Fruit fly (Drosophila melanogaster) whole organism, wandering third instar larva: ENCODE measurements around the gene CG4968.

Experiments used
- Abd-B ChIP-seq: fragments of >200 bp; optimal IDR thresholded peaks from 2 replicates; lab custom pipeline; 2017; ENCODE audit warnings: missing biosample characterization, missing genetic modification characterization
- CG32264 ChIP-seq: fragments of 200-800 bp; sonication (Bioruptor generic); optimal IDR thresholded peaks from 2 replicates; lab custom pipeline; 2016; ENCODE audit warnings: missing biosample characterization, missing genetic modification characterization
- CG9705 ChIP-seq: fragments of 200-800 bp; sonication (Bioruptor generic); optimal IDR thresholded peaks from 2 replicates; lab custom pipeline; 2018; ENCODE audit warnings: missing biosample characterization, mild to moderate bottlenecking, missing genetic modification characterization
- CrebA ChIP-seq: fragments of 200-800 bp; sonication (Bioruptor generic); optimal IDR thresholded peaks from 2 replicates; lab custom pipeline; 2016; ENCODE audit warnings: missing biosample characterization, mild to moderate bottlenecking, missing genetic modification characterization, borderline replicate concordance
- Dfd ChIP-seq: fragments of >200 bp; optimal IDR thresholded peaks from 2 replicates; lab custom pipeline; 2017; ENCODE audit warnings: missing biosample characterization, missing genetic modification characterization
- Dif ChIP-seq: fragments of 200-275, 200-300 bp; sonication (Bioruptor generic); optimal IDR thresholded peaks from 2 replicates; lab custom pipeline; 2018; ENCODE audit warnings: missing biosample characterization, missing genetic modification characterization; ENCODE audit not compliant: partially characterized antibody
- GATAd ChIP-seq: sonication (Bioruptor generic); optimal IDR thresholded peaks from 2 replicates; lab custom pipeline; 2016; ENCODE audit warnings: missing biosample characterization, missing genetic modification characterization
- HLH106 ChIP-seq: fragments of 200-800 bp; optimal IDR thresholded peaks from 3 replicates; lab custom pipeline; 2019; ENCODE audit warnings: missing biosample characterization, mild to moderate bottlenecking, missing genetic modification characterization, moderate library complexity
- Hnf4 ChIP-seq: fragments of 200-800 bp; sonication (Bioruptor generic); optimal IDR thresholded peaks from 2 replicates; lab custom pipeline; 2016; ENCODE audit warnings: missing biosample characterization, mild to moderate bottlenecking, missing genetic modification characterization
- Hr78 ChIP-seq: fragments of >200 bp; optimal IDR thresholded peaks from 2 replicates; lab custom pipeline; 2017; ENCODE audit warnings: missing biosample characterization, missing genetic modification characterization
- Jra ChIP-seq: sonication (Bioruptor generic); optimal IDR thresholded peaks from 2 replicates; lab custom pipeline; 2016; ENCODE audit warnings: missing biosample characterization, missing genetic modification characterization
- Myc ChIP-seq: fragments of >200 bp; optimal IDR thresholded peaks from 2 replicates; lab custom pipeline; 2017
- N ChIP-seq: fragments of >200 bp; optimal IDR thresholded peaks from 2 replicates; lab custom pipeline; 2018; ENCODE audit warnings: missing biosample characterization, missing external identifiers, missing genetic modification characterization
- OdsH ChIP-seq: fragments of 200-800 bp; sonication (Bioruptor generic); optimal IDR thresholded peaks from 2 replicates; lab custom pipeline; 2016; ENCODE audit warnings: missing biosample characterization, mild to moderate bottlenecking, missing genetic modification characterization
- Rel ChIP-seq, 2 experiments: fragments of 200-800 bp; sonication (Bioruptor generic) in 1 of 2; optimal IDR thresholded peaks; 2 replicates in 1 of 2; 3 replicates in 1 of 2; lab custom pipeline; 2016 to 2019; ENCODE audit warnings: mild to moderate bottlenecking in 2 of 2, missing biosample characterization in 2 of 2, missing genetic modification characterization in 2 of 2, moderate library complexity in 1 of 2
- Sp1 ChIP-seq: fragments of 200-800 bp; sonication (Bioruptor generic); optimal IDR thresholded peaks from 3 replicates; lab custom pipeline; 2019; ENCODE audit warnings: missing biosample characterization, mild to moderate bottlenecking, missing genetic modification characterization, moderate library complexity
- Vsx2 ChIP-seq: fragments of 200-300, 225-300 bp; sonication (Bioruptor generic); optimal IDR thresholded peaks from 2 replicates; lab custom pipeline; 2018; ENCODE audit warnings: missing biosample characterization, missing genetic modification characterization; ENCODE audit not compliant: partially characterized antibody
- brk ChIP-seq: fragments of 200-800 bp; sonication (Bioruptor generic); optimal IDR thresholded peaks from 2 replicates; lab custom pipeline; 2016; ENCODE audit warnings: missing biosample characterization, mild to moderate bottlenecking, missing genetic modification characterization
- ey ChIP-seq: fragments of 200-800 bp; sonication (Bioruptor generic); optimal IDR thresholded peaks from 2 replicates; lab custom pipeline; 2016; ENCODE audit warnings: missing biosample characterization, missing genetic modification characterization
- foxo ChIP-seq, 2 experiments: fragments of 200-800 bp; sonication (Bioruptor generic); optimal IDR thresholded peaks; 2 replicates in 1 of 2; 3 replicates in 1 of 2; lab custom pipeline; 2016 to 2017; ENCODE audit warnings: missing biosample characterization in 2 of 2, missing genetic modification characterization in 2 of 2
- h ChIP-seq: fragments of 200-800 bp; sonication (Bioruptor generic); optimal IDR thresholded peaks from 3 replicates; lab custom pipeline; 2016; ENCODE audit warnings: missing biosample characterization, mild to moderate bottlenecking, missing genetic modification characterization
- lola ChIP-seq: fragments of >200 bp; optimal IDR thresholded peaks from 2 replicates; lab custom pipeline; 2017; ENCODE audit warnings: missing biosample characterization, missing genetic modification characterization
- psq ChIP-seq: fragments of 200-800 bp; sonication (Bioruptor generic); optimal IDR thresholded peaks from 3 replicates; lab custom pipeline; 2017; ENCODE audit warnings: missing biosample characterization, mild to moderate bottlenecking, missing genetic modification characterization, moderate library complexity
- rgr ChIP-seq: fragments of 200-800 bp; sonication (Bioruptor generic); optimal IDR thresholded peaks from 3 replicates; lab custom pipeline; 2016; ENCODE audit warnings: missing biosample characterization, mild to moderate bottlenecking, missing genetic modification characterization
- sage ChIP-seq: fragments of 200-800 bp; sonication (Bioruptor generic); optimal IDR thresholded peaks from 2 replicates; lab custom pipeline; 2016; ENCODE audit warnings: missing biosample characterization, mild to moderate bottlenecking, missing genetic modification characterization
- tai ChIP-seq: sonication (Bioruptor generic); optimal IDR thresholded peaks from 2 replicates; lab custom pipeline; 2016; ENCODE audit warnings: missing biosample characterization, missing genetic modification characterization
- usp ChIP-seq: fragments of >200 bp; optimal IDR thresholded peaks from 2 replicates; lab custom pipeline; 2017; ENCODE audit warnings: missing biosample characterization, missing genetic modification characterization
- woc ChIP-seq: sonication (Bioruptor generic); optimal IDR thresholded peaks from 2 replicates; lab custom pipeline; 2016; ENCODE audit warnings: missing biosample characterization, mild to moderate bottlenecking, missing genetic modification characterization

Gene CG4968

DNA sequence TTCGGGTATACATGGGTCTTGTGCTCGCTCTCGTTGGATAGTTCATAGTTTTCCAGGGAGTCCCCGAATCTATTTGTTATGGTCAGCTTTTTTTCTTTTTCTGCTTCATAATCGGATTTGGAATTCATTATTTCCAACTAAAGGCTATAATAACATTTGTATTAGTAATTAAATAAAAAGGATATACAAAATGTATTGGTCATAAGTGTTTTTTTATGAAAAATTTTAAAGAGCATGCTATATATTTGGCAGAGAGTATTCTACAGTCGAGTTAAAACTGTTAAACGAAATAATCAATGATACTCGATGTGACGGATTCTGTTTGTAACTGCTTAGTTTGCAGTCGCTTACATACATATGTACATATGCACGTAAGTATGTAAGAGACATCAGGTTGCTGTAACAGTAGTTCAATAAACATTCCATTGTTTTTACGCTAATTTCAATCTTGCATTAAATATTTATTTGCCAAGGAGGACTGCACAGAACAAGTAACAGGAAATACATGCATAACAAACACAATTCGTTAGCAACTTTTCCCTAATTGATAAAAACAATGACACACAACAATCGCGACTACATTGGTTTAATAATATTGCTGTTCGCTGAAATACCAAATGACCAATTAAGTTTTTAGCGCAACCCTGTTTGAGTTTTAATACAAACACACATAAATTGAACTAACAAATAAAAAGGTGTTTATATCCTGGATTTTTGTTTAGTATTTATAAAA, 7.5 kb upstream of the CG4968 start:
- TF ChIP-seq sage (GFP tag; lab: Kevin White, UChicago) = peak; percentile 37
- TF ChIP-seq Myc (lab: Kevin White, UChicago) = no peak

- TF ChIP-seq rgr = peak; percentile 64
- peak; percentile 14 for TF ChIP-seq ey (GFP tag; lab: Kevin White, UChicago)
- peak; percentile 7 for TF ChIP-seq sage (GFP tag; lab: Kevin White, UChicago)
- TF ChIP-seq brk = peak; percentile 68
- TF ChIP-seq CG9705 (GFP tag; lab: Kevin White, UChicago) = peak; percentile 34
- TF ChIP-seq psq (GFP tag; lab: Kevin White, UChicago) = peak; percentile 25
- TF ChIP-seq woc (GFP tag; lab: Kevin White, UChicago) = peak; percentile 4
- no peak for TF ChIP-seq Myc (lab: Kevin White, UChicago)
- TF ChIP-seq tai (GFP tag; lab: Kevin White, UChicago) = no peak
- TF ChIP-seq Hnf4 (GFP tag; lab: Kevin White, UChicago) = peak; percentile 70
- TF ChIP-seq Jra (GFP tag; lab: Kevin White, UChicago) = peak; percentile 56
- TF ChIP-seq CG32264 (GFP tag; lab: Kevin White, UChicago) = no peak
- peak; percentile 60 for TF ChIP-seq HLH106 (tag; lab: Kevin White, UChicago)
- no peak for TF ChIP-seq Hr78
- peak in 1 of 2 experiments; percentile 62 for TF ChIP-seq foxo (GFP tag; optimal IDR thresholded peaks at IDR 0.05; lab: Kevin White, UChicago)
- TF ChIP-seq OdsH (GFP tag; lab: Kevin White, UChicago) = peak; percentile 50
Observed at dm6 chr2L:10299810-10300147, 6.9 kb upstream of the CG4968 start, which contains the start of gene CYLD. Gene CYLD, minus strand, starts transcription at chr2L:10299847.

- TF ChIP-seq brk = no peak
- no peak for TF ChIP-seq woc (GFP tag; lab: Kevin White, UChicago)
- TF ChIP-seq Sp1 (GFP tag; lab: Kevin White, UChicago) = no peak
- TF ChIP-seq Rel (GFP tag; optimal IDR thresholded peaks at IDR 0.05; lab: Kevin White, UChicago) = no peak
- no peak for TF ChIP-seq Rel (tag; optimal IDR thresholded peaks at IDR 0.05; lab: Kevin White, UChicago)
- TF ChIP-seq Dif = no peak
- TF ChIP-seq CrebA (GFP tag; lab: Kevin White, UChicago) = no peak
- no peak for TF ChIP-seq sage (GFP tag; lab: Kevin White, UChicago)
- no peak for TF ChIP-seq Abd-B (GFP tag; lab: Kevin White, UChicago)
- no peak for TF ChIP-seq tai (GFP tag; lab: Kevin White, UChicago)
- TF ChIP-seq Dfd = no peak
- no peak for TF ChIP-seq N (GFP tag; lab: Kevin White, UChicago)
- no peak for TF ChIP-seq CG9705 (GFP tag; lab: Kevin White, UChicago)
- TF ChIP-seq usp (GFP tag; lab: Kevin White, UChicago) = no peak
- TF ChIP-seq h (GFP tag; lab: Kevin White, UChicago) = no peak
- no peak for TF ChIP-seq Vsx2 (GFP tag; lab: Kevin White, UChicago)
- TF ChIP-seq HLH106 (tag; lab: Kevin White, UChicago) = no peak
- TF ChIP-seq lola (GFP tag; lab: Kevin White, UChicago) = no peak
- TF ChIP-seq Myc (lab: Kevin White, UChicago) = no peak
- no peak for TF ChIP-seq GATAd (GFP tag; lab: Kevin White, UChicago)
Observed at dm6 chr2L:10301918-10302317, 4.8 kb upstream of the CG4968 start, which contains the start of gene CG13138. Gene CG13138, minus strand, starts transcription at chr2L:10302018.

- no peak for TF ChIP-seq Dfd
- TF ChIP-seq Rel (GFP tag; optimal IDR thresholded peaks at IDR 0.05; lab: Kevin White, UChicago) = no peak
- peak; percentile 70 for TF ChIP-seq Rel (tag; optimal IDR thresholded peaks at IDR 0.05; lab: Kevin White, UChicago)
- no peak for TF ChIP-seq CrebA (GFP tag; lab: Kevin White, UChicago)
- peak; percentile 69 for TF ChIP-seq woc (GFP tag; lab: Kevin White, UChicago)
- peak; percentile 21 for TF ChIP-seq HLH106 (tag; lab: Kevin White, UChicago)
- TF ChIP-seq, all 38 proteins: peak for 3
Observed at dm6 chr2L:10303786-10304185, 2.9 kb upstream of the CG4968 start, which contains the start of gene nmd. Gene nmd, minus strand, starts transcription at chr2L:10303947.

dm6 chr2L:10305538-10306147, 1.1 kb upstream of the CG4968 start:
- TF ChIP-seq Dfd (no peak), Rel (GFP tag; optimal IDR thresholded peaks at IDR 0.05; lab: Kevin White, UChicago) (no peak), Rel (tag; optimal IDR thresholded peaks at IDR 0.05; lab: Kevin White, UChicago) (peak; percentile 92), OdsH (GFP tag; lab: Kevin White, UChicago) (no peak), rgr (no peak)
